Fruit fly (Drosophila melanogaster): ENCODE data around the gene Tango6.

Gene Tango6

dm6 chr2L:18987078-18987895, 18.5 kb downstream of the Tango6 start, which contains the start of the genes Swip-1 and EMC5 (continued):
- TF ChIP-seq CG6854 (GFP tag; optimal IDR thresholded peaks at IDR 0.05) (no peak), rib (GFP tag; IDR thresholded peaks at IDR 0.05) (0 out of 2 replicates have a peak, but pooled peaks have one; percentile 20), CG18262 (tag; optimal IDR thresholded peaks at IDR 0.05) (peak; percentile 78), tgo (GFP tag; IDR thresholded peaks at IDR 0.05) (peak; percentile 62), CG12219 (GFP tag; optimal IDR thresholded peaks at IDR 0.05) (peak; percentile 11), CG1603 (tag; optimal IDR thresholded peaks at IDR 0.05) (no peak), CG14710 (tag; optimal IDR thresholded peaks at IDR 0.05) (peak; percentile 82), peb (GFP tag; IDR thresholded peaks at IDR 0.05) (no peak), caup (GFP tag; optimal IDR thresholded peaks at IDR 0.05; ENCODE audit: severe bottlenecking) (peak; percentile 27), Ada2b (GFP tag; IDR thresholded peaks at IDR 0.05) (0 out of 2 replicates have a peak, but pooled peaks have one; percentile 10), CG32532 (GFP tag; IDR thresholded peaks at IDR 0.05) (peak; percentile 67; the same call in 1 of the 2 replicates), CG5245 (GFP tag; optimal IDR thresholded peaks at IDR 0.05) (peak; percentile 19), Hmx (GFP tag; optimal IDR thresholded peaks at IDR 0.05) (no peak), NfI (GFP tag; optimal IDR thresholded peaks at IDR 0.05) (peak; percentile 2), H2.0 (GFP tag; IDR thresholded peaks at IDR 0.05) (no peak; the same call in 1 of the 2 replicates), zen (tag; optimal IDR thresholded peaks at IDR 0.05) (peak; percentile 34), CG6689 (GFP tag; IDR thresholded peaks at IDR 0.05) (peak; percentile 66), BEAF-32 (GFP tag; optimal IDR thresholded peaks at IDR 0.05) (peak; percentile 74), vvl (GFP tag; IDR thresholded peaks at IDR 0.05) (0 out of 2 replicates have a peak, but pooled peaks have one; percentile 61), disco-r (GFP tag; optimal IDR thresholded peaks at IDR 0.05) (no peak), br (optimal IDR thresholded peaks at IDR 0.05) (no peak), CG4854 (GFP tag; optimal IDR thresholded peaks at IDR 0.05) (no peak), lilli (GFP tag; optimal IDR thresholded peaks at IDR 0.05) (peak; percentile 46), CG4707 (GFP tag; optimal IDR thresholded peaks at IDR 0.05) (no peak), CG14014 (GFP tag; IDR thresholded peaks at IDR 0.05) (peak; percentile 73), jumu (GFP tag; optimal IDR thresholded peaks at IDR 0.05) (no peak), CG10274 (GFP tag; optimal IDR thresholded peaks at IDR 0.05) (no peak), en (GFP tag; optimal IDR thresholded peaks at IDR 0.05) (no peak), sima (GFP tag; optimal IDR thresholded peaks at IDR 0.05) (no peak), CG17568 (GFP tag; optimal IDR thresholded peaks at IDR 0.05) (no peak), GATAe (GFP tag; conservative IDR thresholded peaks at IDR 0.05) (no peak), hb (GFP tag; IDR thresholded peaks at IDR 0.05; ENCODE audit: partially characterized antibody) (peak; percentile 42; the same call in 1 of the 3 replicates), sqz (GFP tag; optimal IDR thresholded peaks at IDR 0.05) (peak; percentile 38), CG10366 (GFP tag; IDR thresholded peaks at IDR 0.05) (no peak), Vsx1 (GFP tag; optimal IDR thresholded peaks at IDR 0.05) (peak; percentile 45), Hmr (GFP tag; optimal IDR thresholded peaks at IDR 0.05) (peak; percentile 58), Oaz (GFP tag; IDR thresholded peaks at IDR 0.05) (no peak), lmd (GFP tag; IDR thresholded peaks at IDR 0.05) (peak; percentile 73; the same call in 1 of the 2 replicates), Mrtf (GFP tag; IDR thresholded peaks at IDR 0.05) (peak; percentile 39; the same call in 1 of the 3 replicates), CG12659 (GFP tag; optimal IDR thresholded peaks at IDR 0.05) (peak; percentile 82), ara (GFP tag; IDR thresholded peaks at IDR 0.05) (no peak; the same call in 1 of the 2 replicates), mam (GFP tag; optimal IDR thresholded peaks at IDR 0.05) (peak; percentile 35), CG2875 (GFP tag; optimal IDR thresholded peaks at IDR 0.05) (no peak), MTF-1 (GFP tag; optimal IDR thresholded peaks at IDR 0.05; ENCODE audit: borderline replicate concordance) (no peak), tna (GFP tag; IDR thresholded peaks at IDR 0.05; ENCODE audit: partially characterized antibody) (peak; percentile 56; the same call in 1 of the 2 replicates), Blimp-1 (GFP tag; optimal IDR thresholded peaks at IDR 0.05) (peak; percentile 45), CG18599 (GFP tag; optimal IDR thresholded peaks at IDR 0.05) (peak; percentile 47), Pdp1 (GFP tag; optimal IDR thresholded peaks at IDR 0.05) (peak in 1 of 2 experiments; percentile 19)
